Fruit fly (Drosophila melanogaster): ENCODE results near the gene CG18809.

The CG18809 gene

DNA sequence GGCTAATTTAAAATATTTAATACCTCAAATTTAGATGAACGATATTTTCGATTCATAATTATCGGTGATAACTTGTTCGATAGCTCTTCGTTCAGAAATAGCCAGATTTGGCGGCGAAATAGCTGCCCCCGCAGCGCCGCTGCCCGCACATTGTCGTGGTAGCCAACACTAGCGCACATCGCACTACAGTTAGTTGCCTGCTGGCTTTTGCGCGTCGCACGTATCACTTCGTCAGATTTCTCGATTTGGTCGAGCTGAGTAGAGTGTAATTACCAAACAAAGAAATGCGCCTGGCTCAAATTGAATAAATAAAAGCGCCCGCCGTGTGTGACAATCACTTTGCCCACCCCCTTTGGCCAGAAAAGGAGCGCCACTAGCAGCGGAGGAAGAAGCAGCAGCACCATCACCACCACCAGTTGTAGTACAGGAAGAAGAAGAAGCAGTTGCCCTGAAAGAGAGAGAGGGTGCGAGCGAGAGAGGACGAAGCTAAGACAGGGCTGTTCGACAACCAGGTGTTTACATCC, 6.6 kb upstream of the CG18809 start, which contains the start of gene Abcd3 (continued):
- TF ChIP-seq CG12659 (GFP tag; optimal IDR thresholded peaks at IDR 0.05) (peak; percentile 64), CG12155 (GFP tag; optimal IDR thresholded peaks at IDR 0.05) (peak; percentile 8), CG8359 (GFP tag; optimal IDR thresholded peaks at IDR 0.05; ENCODE audit: borderline replicate concordance) (peak; percentile 18), CG11504 (tag; optimal IDR thresholded peaks at IDR 0.05) (peak; percentile 10), Lhr (GFP tag; optimal IDR thresholded peaks at IDR 0.05) (peak; percentile 2), Sin3A (optimal IDR thresholded peaks at IDR 0.05) (peak; percentile 20), lilli (GFP tag; optimal IDR thresholded peaks at IDR 0.05) (peak; percentile 34), CG14965 (GFP tag; optimal IDR thresholded peaks at IDR 0.05; ENCODE audit: borderline replicate concordance) (no peak), ac (GFP tag; optimal IDR thresholded peaks at IDR 0.05) (peak; percentile 66), CG3163 (GFP tag; optimal IDR thresholded peaks at IDR 0.05) (peak; percentile 57), ewg (GFP tag; optimal IDR thresholded peaks at IDR 0.05) (peak; percentile 38), CG6683 (GFP tag; optimal IDR thresholded peaks at IDR 0.05) (peak; percentile 24), ken (GFP tag; IDR thresholded peaks at IDR 0.05) (peak; percentile 56; the same call in 1 of the 3 replicates), jumu (GFP tag; optimal IDR thresholded peaks at IDR 0.05) (peak; percentile 30), CG33213 (GFP tag; optimal IDR thresholded peaks at IDR 0.05) (peak; percentile 23), CG17359 (tag; optimal IDR thresholded peaks at IDR 0.05) (peak; percentile 46), CG1832 (GFP tag; optimal IDR thresholded peaks at IDR 0.05) (peak; percentile 87)

DNA sequence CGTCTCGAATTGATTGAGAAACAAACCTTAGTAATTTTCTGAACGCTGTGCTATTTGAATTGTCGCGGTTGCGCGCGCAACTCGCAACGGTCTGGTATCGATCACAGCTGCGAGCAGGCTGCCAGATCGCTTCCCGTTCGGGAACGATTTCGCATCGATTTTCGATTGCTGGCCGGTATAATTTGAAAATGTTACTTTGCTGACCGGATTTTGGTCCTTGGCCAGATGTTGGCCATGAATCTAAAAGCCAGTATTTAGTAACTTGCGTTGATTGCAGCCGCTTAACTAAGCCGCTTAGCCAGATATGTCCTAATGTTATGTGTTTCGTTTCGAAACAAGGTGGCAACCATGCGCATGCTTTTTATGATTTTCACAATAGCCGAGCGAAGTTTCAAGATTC, 4.4 kb upstream of the CG18809 start:
- TF ChIP-seq CG9797 (GFP tag; optimal IDR thresholded peaks at IDR 0.05) (peak; percentile 43), HmgD (GFP tag; optimal IDR thresholded peaks at IDR 0.05) (no peak), dimm (GFP tag; IDR thresholded peaks at IDR 0.05) (no peak), slou (GFP tag; optimal IDR thresholded peaks at IDR 0.05) (no peak), CG12104 (GFP tag; optimal IDR thresholded peaks at IDR 0.05) (no peak), CG3995 (GFP tag; optimal IDR thresholded peaks at IDR 0.05) (peak; percentile 67), hkb (optimal IDR thresholded peaks at IDR 0.05) (peak; percentile 79), hkb (GFP tag; IDR thresholded peaks at IDR 0.05) (no peak), trem (tag; optimal IDR thresholded peaks at IDR 0.05) (peak; percentile 63), da (GFP tag; optimal IDR thresholded peaks at IDR 0.05) (no peak), lab (GFP tag; optimal IDR thresholded peaks at IDR 0.05) (peak; percentile 26), pita (GFP tag; optimal IDR thresholded peaks at IDR 0.05) (no peak), vnd (GFP tag; IDR thresholded peaks at IDR 0.05; ENCODE audit: partially characterized antibody) (0 out of 3 replicates have a peak, but pooled peaks have one; percentile 17), CG11504 (tag; optimal IDR thresholded peaks at IDR 0.05) (no peak), PHDP (tag; optimal IDR thresholded peaks at IDR 0.05) (no peak), nerfin-2 (GFP tag; IDR thresholded peaks at IDR 0.05; ENCODE audit: partially characterized antibody) (no peak), CG17186 (GFP tag; optimal IDR thresholded peaks at IDR 0.05) (peak; percentile 68), Bgb (GFP tag; IDR thresholded peaks at IDR 0.05; ENCODE audit: partially characterized antibody) (peak; percentile 35; the same call in 1 of the 2 replicates), CG32532 (GFP tag; IDR thresholded peaks at IDR 0.05) (peak; percentile 35; the same call in 1 of the 2 replicates), dm (GFP tag; optimal IDR thresholded peaks at IDR 0.05) (no peak), CG10543 (GFP tag; optimal IDR thresholded peaks at IDR 0.05) (no peak), CG10462 (GFP tag; optimal IDR thresholded peaks at IDR 0.05) (no peak), al (GFP tag; IDR thresholded peaks at IDR 0.05) (no peak), CG15479 (GFP tag; optimal IDR thresholded peaks at IDR 0.05) (peak; percentile 64), CG3281 (GFP tag; optimal IDR thresholded peaks at IDR 0.05) (no peak), fd102C (GFP tag; optimal IDR thresholded peaks at IDR 0.05) (no peak), Myb (GFP tag; optimal IDR thresholded peaks at IDR 0.05) (peak; percentile 93), Dref (GFP tag; IDR thresholded peaks at IDR 0.05) (peak; percentile 86), sna (GFP tag; IDR thresholded peaks at IDR 0.05; ENCODE audit: partially characterized antibody) (peak; percentile 44; the same call in 1 of the 2 replicates), phol (tag; optimal IDR thresholded peaks at IDR 0.05) (peak; percentile 45), Antp (GFP tag; optimal IDR thresholded peaks at IDR 0.05) (peak; percentile 44), zen (tag; optimal IDR thresholded peaks at IDR 0.05) (peak; percentile 19), unc-4 (GFP tag; IDR thresholded peaks at IDR 0.05; ENCODE audit: partially characterized antibody) (peak; percentile 51)

All from whole organism, embryonic.